Worm (Caenorhabditis elegans) whole organism, young adult: ENCODE data around the gene F44A2.7.

ENCODE experiments used
- B0019.2 ChIP-seq: fragments of 200-800 bp; sonication (Bioruptor generic); conservative IDR thresholded peaks from 2 replicates; pipeline ENCODE4 v1.3.6; 2022; ENCODE audit warnings: missing genetic modification reagents, missing genetic modification characterization, missing compliant biosample characterization
- B0261.1 ChIP-seq: sonication (generic microtip); optimal IDR thresholded peaks from 2 replicates; lab custom pipeline; 2016; ENCODE audit warnings: mild to moderate bottlenecking, missing genetic modification characterization, moderate library complexity, missing compliant biosample characterization
- C17E4.6 ChIP-seq: fragments of 200-800 bp; sonication (Bioruptor generic); IDR thresholded peaks from 2 replicates; pipeline ENCODE4 v1.3.6; 2022; ENCODE audit warnings: missing genetic modification reagents, missing genetic modification characterization, missing compliant biosample characterization
- F22D6.2 ChIP-seq: sonication (generic microtip); optimal IDR thresholded peaks from 2 replicates; lab custom pipeline; 2016; ENCODE audit warnings: mild to moderate bottlenecking, missing genetic modification characterization, missing compliant biosample characterization
- F23B12.7 ChIP-seq: sonication (generic microtip); optimal IDR thresholded peaks from 2 replicates; lab custom pipeline; 2017; ENCODE audit warnings: missing genetic modification characterization, mild to moderate bottlenecking, missing compliant biosample characterization, antibody characterized with exemption, moderate library complexity; ENCODE audit not compliant: insufficient read depth
- F37B4.10 ChIP-seq: fragments of 200-800 bp; sonication (Bioruptor generic); IDR thresholded peaks from 2 replicates; pipeline ENCODE4 v1.3.6; 2022; ENCODE audit warnings: missing genetic modification characterization, missing compliant biosample characterization
- F39B2.1 ChIP-seq: fragments of 200-800 bp; sonication (Bioruptor generic); IDR thresholded peaks from 2 replicates; pipeline ENCODE4 v1.3.6; 2022; ENCODE audit warnings: missing genetic modification reagents, missing genetic modification characterization, missing compliant biosample characterization
- F49E8.2 ChIP-seq: sonication (generic microtip); optimal IDR thresholded peaks from 3 replicates; lab custom pipeline; 2017; ENCODE audit warnings: missing genetic modification characterization, mild to moderate bottlenecking, missing compliant biosample characterization, antibody characterized with exemption, moderate library complexity; ENCODE audit not compliant: insufficient read depth
- F52B5.7 ChIP-seq: sonication (generic microtip); optimal IDR thresholded peaks from 2 replicates; lab custom pipeline; 2016; ENCODE audit warnings: mild to moderate bottlenecking, missing genetic modification characterization, missing compliant biosample characterization
- K12H6.12 ChIP-seq: fragments of 200-800 bp; sonication (Bioruptor generic); optimal IDR thresholded peaks from 2 replicates; lab custom pipeline; 2018; ENCODE audit warnings: mild to moderate bottlenecking, missing genetic modification characterization, missing compliant biosample characterization
- T26A5.8 ChIP-seq: sonication (generic microtip); optimal IDR thresholded peaks from 2 replicates; lab custom pipeline; 2016; ENCODE audit warnings: missing genetic modification characterization, missing compliant biosample characterization
- Y56A3A.18 ChIP-seq: fragments of 200-800 bp; sonication (Bioruptor generic); IDR thresholded peaks from 2 replicates; pipeline ENCODE4 v1.3.6; 2022; ENCODE audit warnings: missing genetic modification reagents, missing genetic modification characterization, missing compliant biosample characterization
- Y79H2A.3 ChIP-seq: fragments of 200-800 bp; sonication (Bioruptor generic); conservative IDR thresholded peaks from 2 replicates; pipeline ENCODE4 v1.3.6; 2022; ENCODE audit warnings: missing genetic modification reagents, missing genetic modification characterization, missing compliant biosample characterization
- ama-1 ChIP-seq, 3 experiments: fragments of 150-350 bp in 1 of 3; sonication (generic microtip) in 2 of 3; optimal IDR thresholded peaks; 2 replicates each; lab custom pipeline; 2014 to 2018; ENCODE audit warnings: missing biosample characterization in 2 of 3, missing genetic modification characterization in 2 of 3, missing genetic modification reagents in 2 of 3
- aptf-3 ChIP-seq: fragments of 200-800 bp; sonication (Bioruptor generic); IDR thresholded peaks from 2 replicates; pipeline ENCODE4 v1.3.6; 2022; ENCODE audit warnings: missing genetic modification characterization, missing compliant biosample characterization
- atf-7 ChIP-seq: sonication (generic microtip); optimal IDR thresholded peaks from 2 replicates; lab custom pipeline; 2017; ENCODE audit warnings: mild to moderate bottlenecking, missing genetic modification characterization, missing compliant biosample characterization
- bed-1 ChIP-seq: fragments of 200-800 bp; sonication (Bioruptor generic); IDR thresholded peaks from 2 replicates; pipeline ENCODE4 v1.3.6; 2022; ENCODE audit warnings: missing genetic modification reagents, missing genetic modification characterization, missing compliant biosample characterization
- cebp-1 ChIP-seq, 2 experiments: fragments of 200-800 bp in 1 of 2; sonication (Bioruptor generic) in 1 of 2; sonication (generic microtip) in 1 of 2; IDR thresholded peaks in 1 of 2; optimal IDR thresholded peaks in 1 of 2; 2 replicates each; pipeline versions ENCODE4 v1.3.6 to Lab custom; 2017 to 2022; ENCODE audit warnings: missing compliant biosample characterization in 2 of 2, missing genetic modification characterization in 2 of 2, mild to moderate bottlenecking in 1 of 2, missing genetic modification reagents in 1 of 2, moderate library complexity in 1 of 2
- ceh-27 ChIP-seq: fragments of 200-800 bp; sonication (Bioruptor generic); optimal IDR thresholded peaks from 2 replicates; lab custom pipeline; 2018; ENCODE audit warnings: mild to moderate bottlenecking, missing genetic modification characterization, moderate library complexity, missing compliant biosample characterization
- ceh-58 ChIP-seq: fragments of 200-800 bp; sonication (Bioruptor generic); IDR thresholded peaks from 2 replicates; pipeline ENCODE4 v1.3.6; 2022; ENCODE audit warnings: missing genetic modification characterization, missing compliant biosample characterization
- ceh-91 ChIP-seq: fragments of 200-800 bp; sonication (Bioruptor generic); IDR thresholded peaks from 2 replicates; pipeline ENCODE4 v1.3.6; 2022; ENCODE audit warnings: missing genetic modification reagents, missing genetic modification characterization, missing compliant biosample characterization
- egl-18 ChIP-seq: fragments of 200-800 bp; sonication (Bioruptor generic); IDR thresholded peaks from 2 replicates; pipeline ENCODE4 v1.3.6; 2022; ENCODE audit warnings: missing genetic modification reagents, missing genetic modification characterization, missing compliant biosample characterization
- hlh-12 ChIP-seq: sonication (generic microtip); optimal IDR thresholded peaks from 2 replicates; lab custom pipeline; 2016; ENCODE audit warnings: missing genetic modification characterization, missing compliant biosample characterization
- hlh-26 ChIP-seq: fragments of 200-800 bp; sonication (Bioruptor generic); conservative IDR thresholded peaks from 2 replicates; pipeline ENCODE4 v1.3.6; 2022; ENCODE audit warnings: missing genetic modification reagents, missing genetic modification characterization, missing compliant biosample characterization
- hmg-20 ChIP-seq: fragments of 200-800 bp; sonication (Bioruptor generic); IDR thresholded peaks from 2 replicates; pipeline ENCODE4 v1.3.6; 2022; ENCODE audit warnings: missing genetic modification reagents, missing genetic modification characterization, missing compliant biosample characterization
- hsf-1 ChIP-seq: fragments of 200-800 bp; sonication (Bioruptor generic); IDR thresholded peaks from 2 replicates; pipeline ENCODE4 v1.3.6; 2022; ENCODE audit warnings: missing genetic modification reagents, missing genetic modification characterization, missing compliant biosample characterization
- let-607 ChIP-seq, 2 experiments: fragments of 200-800 bp in 1 of 2; sonication (Bioruptor generic) in 1 of 2; sonication (generic microtip) in 1 of 2; optimal IDR thresholded peaks; 2 replicates each; lab custom pipeline; 2016 to 2018; ENCODE audit warnings: mild to moderate bottlenecking in 2 of 2, missing compliant biosample characterization in 2 of 2, missing genetic modification characterization in 2 of 2, moderate library complexity in 2 of 2, missing genotype in 1 of 2
- lin-26 ChIP-seq: fragments of 200-800 bp; sonication (Bioruptor generic); IDR thresholded peaks from 2 replicates; pipeline ENCODE4 v1.3.6; 2022; ENCODE audit warnings: missing genetic modification reagents, missing genetic modification characterization, missing compliant biosample characterization
- lin-35 ChIP-seq, 3 experiments: fragments of 150-350 bp in 2 of 3; sonication (generic microtip) in 1 of 3; optimal IDR thresholded peaks; 2 replicates each; lab custom pipeline; 2014 to 2018; ENCODE audit warnings: missing biosample characterization in 3 of 3, missing genetic modification characterization in 3 of 3, missing genetic modification reagents in 3 of 3
- lsy-27 ChIP-seq: sonication (generic microtip); optimal IDR thresholded peaks from 2 replicates; lab custom pipeline; 2017; ENCODE audit warnings: missing genetic modification characterization, mild to moderate bottlenecking, missing compliant biosample characterization, antibody characterized with exemption, missing genotype, borderline replicate concordance; ENCODE audit not compliant: insufficient read depth
- madf-6 ChIP-seq: fragments of 200-800 bp; sonication (Bioruptor generic); IDR thresholded peaks from 2 replicates; pipeline ENCODE4 v1.3.6; 2022; ENCODE audit warnings: missing genetic modification reagents, missing genetic modification characterization, missing compliant biosample characterization
- mes-4 ChIP-seq: sonication (generic microtip); optimal IDR thresholded peaks from 2 replicates; lab custom pipeline; 2016; ENCODE audit warnings: missing genotype, missing genetic modification characterization, missing compliant biosample characterization
- nhr-27 ChIP-seq: fragments of 200-800 bp; sonication (Bioruptor generic); optimal IDR thresholded peaks from 2 replicates; lab custom pipeline; 2018; ENCODE audit warnings: mild to moderate bottlenecking, missing genetic modification characterization, moderate library complexity, missing compliant biosample characterization
- rec-8 ChIP-seq, 2 experiments: sonication (generic microtip); optimal IDR thresholded peaks; 2 replicates each; lab custom pipeline; 2016; ENCODE audit warnings: mild to moderate bottlenecking in 2 of 2, missing genetic modification characterization in 2 of 2, missing genetic modification reagents in 2 of 2, missing genotype in 2 of 2, missing biosample characterization in 1 of 2, missing compliant biosample characterization in 1 of 2, moderate library complexity in 1 of 2
- sdz-38 ChIP-seq: sonication (generic microtip); optimal IDR thresholded peaks from 2 replicates; lab custom pipeline; 2016; ENCODE audit warnings: missing genotype, missing genetic modification characterization, missing compliant biosample characterization
- sea-2 ChIP-seq: fragments of 200-800 bp; sonication (Bioruptor generic); IDR thresholded peaks from 2 replicates; pipeline ENCODE4 v1.3.6; 2022; ENCODE audit warnings: missing genetic modification characterization, missing compliant biosample characterization
- snpc-4 ChIP-seq, 5 experiments: fragments of 150-350 bp in 1 of 5; sonication (generic microtip) in 4 of 5; optimal IDR thresholded peaks; 2 replicates each; lab custom pipeline; 2014 to 2018; ENCODE audit warnings: missing genetic modification characterization in 5 of 5, missing biosample characterization in 3 of 5, antibody characterized with exemption in 2 of 5, mild to moderate bottlenecking in 2 of 5, missing compliant biosample characterization in 2 of 5, missing genotype in 2 of 5, moderate library complexity in 2 of 5, missing genetic modification reagents in 1 of 5
- somi-1 ChIP-seq: fragments of 200-800 bp; sonication (Bioruptor generic); optimal IDR thresholded peaks from 2 replicates; lab custom pipeline; 2018; ENCODE audit warnings: mild to moderate bottlenecking, missing genetic modification characterization, missing compliant biosample characterization
- unc-130 ChIP-seq: sonication (generic microtip); optimal IDR thresholded peaks from 2 replicates; lab custom pipeline; 2016; ENCODE audit warnings: missing genetic modification reagents, missing genetic modification characterization, missing compliant biosample characterization
- zfh-2 ChIP-seq: fragments of 200-800 bp; sonication (Bioruptor generic); conservative IDR thresholded peaks from 2 replicates; pipeline ENCODE4 v1.3.6; 2022; ENCODE audit warnings: missing genetic modification reagents, missing genetic modification characterization, missing compliant biosample characterization
- ztf-18 ChIP-seq: sonication (generic microtip); optimal IDR thresholded peaks from 2 replicates; lab custom pipeline; 2016; ENCODE audit warnings: missing genotype, mild to moderate bottlenecking, missing genetic modification characterization, missing compliant biosample characterization
- ztf-25 ChIP-seq: fragments of 200-800 bp; sonication (Bioruptor generic); IDR thresholded peaks from 2 replicates; pipeline ENCODE4 v1.3.6; 2022; ENCODE audit warnings: missing genetic modification reagents, missing genetic modification characterization, missing compliant biosample characterization
- ztf-6 ChIP-seq: fragments of 200-800 bp; sonication (Bioruptor generic); IDR thresholded peaks from 2 replicates; pipeline ENCODE4 v1.3.6; 2022; ENCODE audit warnings: missing genetic modification reagents, missing genetic modification characterization, missing compliant biosample characterization

F44A2.7 gene

ce11 chrV:9340318-9340717, 19.0 kb downstream of the F44A2.7 start (continued):
- peak; percentile 54; the same call in 1 of the 2 replicates for TF ChIP-seq C17E4.6 (GFP tag; lab: Robert Waterston, UW)
- TF ChIP-seq F52B5.7 (tag; lab: Kevin White, UChicago): no peak
- TF ChIP-seq B0261.1: no peak
- TF ChIP-seq F39B2.1 (GFP tag; lab: Robert Waterston, UW): peak; percentile 50; the same call in 1 of the 2 replicates
- TF ChIP-seq T26A5.8 (tag; lab: Kevin White, UChicago): no peak
- peak; percentile 32; the same call in 1 of the 2 replicates for TF ChIP-seq B0019.2 (GFP tag; lab: Robert Waterston, UW)
- TF ChIP-seq F37B4.10 (GFP tag; lab: Robert Waterston, UW): peak; percentile 94
- no peak for TF ChIP-seq sdz-38 (tag; lab: Kevin White, UChicago)
- TF ChIP-seq bed-1 (GFP tag; lab: Robert Waterston, UW): 0 out of 2 replicates have a peak, but pooled peaks have one; percentile 23
- no peak for TF ChIP-seq let-607 (tag; optimal IDR thresholded peaks at IDR 0.05; lab: Kevin White, UChicago)
- TF ChIP-seq F49E8.2 (tag; lab: Kevin White, UChicago): peak; percentile 37
- TF ChIP-seq ztf-18: no peak
- no peak for TF ChIP-seq somi-1
- no peak for TF ChIP-seq mes-4 (tag; lab: Kevin White, UChicago)
- peak; percentile 16 for TF ChIP-seq atf-7 (tag; lab: Kevin White, UChicago)
- peak; percentile 59; the same call in 1 of the 2 replicates for TF ChIP-seq ceh-91 (GFP tag; lab: Robert Waterston, UW)
- TF ChIP-seq lin-26 (GFP tag; lab: Robert Waterston, UW): peak; percentile 45
- TF ChIP-seq hsf-1 (GFP tag; lab: Robert Waterston, UW): peak; percentile 59; the same call in 1 of the 2 replicates
- peak; percentile 61 for TF ChIP-seq madf-6 (GFP tag; lab: Robert Waterston, UW)
- TF ChIP-seq ztf-6 (GFP tag; lab: Robert Waterston, UW): no peak
- TF ChIP-seq zfh-2 (GFP tag; lab: Robert Waterston, UW): 0 out of 2 replicates have a peak, but pooled peaks have one; percentile 4
- TF ChIP-seq ceh-27 (GFP tag; lab: Kevin White, UChicago): no peak
- no peak for TF ChIP-seq unc-130 (GFP tag; lab: Kevin White, UChicago)
- TF ChIP-seq ama-1 (optimal IDR thresholded peaks at IDR 0.05; lab: Kevin White, UChicago): no peak
- no peak for TF ChIP-seq ama-1 (GFP tag; optimal IDR thresholded peaks at IDR 0.05; lab: Kevin White, UChicago)
- peak; percentile 70 for TF ChIP-seq cebp-1 (GFP tag; IDR thresholded peaks at IDR 0.05; lab: Robert Waterston, UW)
- peak; percentile 62 for TF ChIP-seq cebp-1 (tag; optimal IDR thresholded peaks at IDR 0.05; lab: Kevin White, UChicago)
- TF ChIP-seq K12H6.12 (tag; lab: Kevin White, UChicago): peak; percentile 8
- 0 out of 2 replicates have a peak, but pooled peaks have one; percentile 86 for TF ChIP-seq ceh-58
- no peak for TF ChIP-seq F22D6.2 (tag; lab: Kevin White, UChicago)
- TF ChIP-seq Y79H2A.3 (GFP tag; lab: Robert Waterston, UW): peak; percentile 92
- no peak for TF ChIP-seq lsy-27
- peak; percentile 70; the same call in 1 of the 2 replicates for TF ChIP-seq ztf-25 (GFP tag; lab: Robert Waterston, UW)
- TF ChIP-seq rec-8 (tag; optimal IDR thresholded peaks at IDR 0.05; lab: Kevin White, UChicago): no peak
- no peak for TF ChIP-seq egl-18 (GFP tag; lab: Robert Waterston, UW)
- TF ChIP-seq aptf-3 (GFP tag; lab: Robert Waterston, UW): 0 out of 2 replicates have a peak, but pooled peaks have one; percentile 11
- no peak for TF ChIP-seq hlh-12
- no peak for TF ChIP-seq snpc-4 (GFP tag; optimal IDR thresholded peaks at IDR 0.05; lab: Kevin White, UChicago)
- TF ChIP-seq snpc-4 (tag; optimal IDR thresholded peaks at IDR 0.05; lab: Kevin White, UChicago): no peak
- TF ChIP-seq sea-2 (GFP tag; lab: Robert Waterston, UW): peak; percentile 65; the same call in 1 of the 2 replicates
- peak in 1 of 3 experiments; percentile 49 for TF ChIP-seq lin-35 (GFP tag; optimal IDR thresholded peaks at IDR 0.05; lab: Kevin White, UChicago)
- 0 out of 2 replicates have a peak, but pooled peaks have one; percentile 54 for TF ChIP-seq hmg-20
- TF ChIP-seq F23B12.7: no peak
- no peak for TF ChIP-seq nhr-27 (tag; lab: Kevin White, UChicago)
- no peak for TF ChIP-seq hlh-26
- TF ChIP-seq Y56A3A.18 (GFP tag; lab: Robert Waterston, UW): peak; percentile 94
